Fruit fly (Drosophila melanogaster): ENCODE measurements around the gene CG17104.

Gene CG17104

DNA sequence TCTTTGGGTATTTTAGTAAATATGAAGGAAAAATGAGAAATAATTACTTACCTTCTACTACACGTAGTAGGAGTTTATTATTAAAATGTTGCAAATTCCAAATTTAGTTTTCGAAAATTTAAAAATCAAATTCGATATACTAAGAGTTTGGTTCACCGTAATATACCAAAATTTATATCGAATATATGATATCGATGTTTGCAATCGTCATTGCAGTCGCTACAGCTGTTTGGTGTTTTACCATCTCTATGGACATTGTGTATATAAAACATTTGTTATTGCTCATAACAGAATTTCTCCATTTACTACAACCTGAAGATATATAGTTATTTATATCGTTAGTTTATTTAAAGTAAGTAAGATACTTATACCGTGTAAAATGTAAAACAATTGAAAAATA is 51.8 kb downstream of the CG17104 start, which contains the start of gene CG6443 (continued):
- no peak for TF ChIP-seq ara (GFP tag; IDR thresholded peaks at IDR 0.05)
- TF ChIP-seq YL-1 (GFP tag; optimal IDR thresholded peaks at IDR 0.05): peak; percentile 3
- TF ChIP-seq CG11398 (GFP tag; optimal IDR thresholded peaks at IDR 0.05): no peak
- TF ChIP-seq ap (GFP tag; IDR thresholded peaks at IDR 0.05): no peak
- TF ChIP-seq CG31388 (GFP tag; optimal IDR thresholded peaks at IDR 0.05): no peak
- no peak for TF ChIP-seq CG8281 (tag; optimal IDR thresholded peaks at IDR 0.05)
- peak; percentile 67 to 91 for TF ChIP-seq crp (GFP tag; optimal IDR thresholded peaks at IDR 0.05)
- TF ChIP-seq CG3838 (GFP tag; optimal IDR thresholded peaks at IDR 0.05): no peak
- TF ChIP-seq CG17802 (tag; optimal IDR thresholded peaks at IDR 0.05): no peak
- TF ChIP-seq CG7963 (GFP tag; IDR thresholded peaks at IDR 0.05; ENCODE audit: partially characterized antibody): no peak; the same call in 2 of the 3 replicates
- TF ChIP-seq esg (GFP tag; conservative IDR thresholded peaks at IDR 0.05): no peak
- TF ChIP-seq ems (GFP tag; optimal IDR thresholded peaks at IDR 0.05): no peak
- TF ChIP-seq HLH4C (GFP tag; IDR thresholded peaks at IDR 0.05; ENCODE audit: partially characterized antibody): peak; percentile 65
- peak; percentile 75; the same call in 2 of the 3 replicates for TF ChIP-seq Opbp (GFP tag; IDR thresholded peaks at IDR 0.05; ENCODE audit: partially characterized antibody)
- TF ChIP-seq CG18262 (tag; optimal IDR thresholded peaks at IDR 0.05): no peak
- TF ChIP-seq CG12071 (GFP tag; optimal IDR thresholded peaks at IDR 0.05): no peak
- no peak for TF ChIP-seq Doc2 (GFP tag; IDR thresholded peaks at IDR 0.05)
- TF ChIP-seq disco-r (GFP tag; optimal IDR thresholded peaks at IDR 0.05): no peak
- TF ChIP-seq ac (GFP tag; optimal IDR thresholded peaks at IDR 0.05): no peak
- TF ChIP-seq CG30403 (GFP tag; optimal IDR thresholded peaks at IDR 0.05): no peak
- no peak for TF ChIP-seq Dip2 (GFP tag; IDR thresholded peaks at IDR 0.05)
- TF ChIP-seq amos (GFP tag; IDR thresholded peaks at IDR 0.05; ENCODE audit: partially characterized antibody): peak; percentile 81
- TF ChIP-seq CG1603 (tag; optimal IDR thresholded peaks at IDR 0.05): peak; percentile 27
- peak; percentile 30 for TF ChIP-seq MESR4 (GFP tag; optimal IDR thresholded peaks at IDR 0.05)
- TF ChIP-seq odd (GFP tag; optimal IDR thresholded peaks at IDR 0.05): no peak
- TF ChIP-seq Doc3 (GFP tag; IDR thresholded peaks at IDR 0.05; ENCODE audit: partially characterized antibody): peak; percentile 81
- TF ChIP-seq Dref (GFP tag; IDR thresholded peaks at IDR 0.05): peak; percentile 86
- TF ChIP-seq da (GFP tag; optimal IDR thresholded peaks at IDR 0.05): no peak
- TF ChIP-seq BtbVII (GFP tag; optimal IDR thresholded peaks at IDR 0.05): no peak
- TF ChIP-seq tup (GFP tag; optimal IDR thresholded peaks at IDR 0.05): no peak
- no peak for TF ChIP-seq CG7556 (GFP tag; optimal IDR thresholded peaks at IDR 0.05)
- TF ChIP-seq CG4360 (GFP tag; IDR thresholded peaks at IDR 0.05): no peak
- no peak for TF ChIP-seq pita (GFP tag; optimal IDR thresholded peaks at IDR 0.05)
- no peak for TF ChIP-seq so (GFP tag; IDR thresholded peaks at IDR 0.05)
- TF ChIP-seq fru (optimal IDR thresholded peaks at IDR 0.05): no peak
- peak; percentile 87 for TF ChIP-seq CG34224 (GFP tag; IDR thresholded peaks at IDR 0.05; ENCODE audit: partially characterized antibody)
- TF ChIP-seq D (optimal IDR thresholded peaks at IDR 0.05): no peak
- no peak for TF ChIP-seq D (GFP tag; optimal IDR thresholded peaks at IDR 0.05)
- TF ChIP-seq Fer3 (tag; optimal IDR thresholded peaks at IDR 0.05): no peak
- TF ChIP-seq maf-S (GFP tag; optimal IDR thresholded peaks at IDR 0.05): no peak
- TF ChIP-seq D19A (tag; optimal IDR thresholded peaks at IDR 0.05): no peak
- no peak for TF ChIP-seq CG9797 (GFP tag; optimal IDR thresholded peaks at IDR 0.05)
- no peak for TF ChIP-seq cato (GFP tag; optimal IDR thresholded peaks at IDR 0.05; ENCODE audit: borderline replicate concordance)
- peak; percentile 86 for TF ChIP-seq Dp (GFP tag; optimal IDR thresholded peaks at IDR 0.05)
- no peak for TF ChIP-seq CG18011 (GFP tag; optimal IDR thresholded peaks at IDR 0.05)
- TF ChIP-seq inv (GFP tag; IDR thresholded peaks at IDR 0.05; ENCODE audit: partially characterized antibody): peak; percentile 51; the same call in 1 of the 2 replicates
- no peak for TF ChIP-seq kay (GFP tag; optimal IDR thresholded peaks at IDR 0.05)
- TF ChIP-seq sens (GFP tag): peak; percentile 63
- TF ChIP-seq jigr1 (GFP tag; IDR thresholded peaks at IDR 0.05): no peak
- no peak for TF ChIP-seq PHDP (tag; optimal IDR thresholded peaks at IDR 0.05)
- TF ChIP-seq z (GFP tag; IDR thresholded peaks at IDR 0.05): no peak
- no peak for TF ChIP-seq CG7357 (GFP tag; IDR thresholded peaks at IDR 0.05)
